Worm (Caenorhabditis elegans) whole organism, L1 larva: ENCODE data around the gene srg-56.

Experiments used
- ama-1 ChIP-seq: fragments of 150-350 bp; optimal IDR thresholded peaks from 2 replicates; lab custom pipeline; 2014
- blmp-1 ChIP-seq: fragments of 150-350 bp; optimal IDR thresholded peaks from 2 replicates; lab custom pipeline; 2014; ENCODE audit warnings: missing biosample characterization, missing genetic modification characterization

DNA sequence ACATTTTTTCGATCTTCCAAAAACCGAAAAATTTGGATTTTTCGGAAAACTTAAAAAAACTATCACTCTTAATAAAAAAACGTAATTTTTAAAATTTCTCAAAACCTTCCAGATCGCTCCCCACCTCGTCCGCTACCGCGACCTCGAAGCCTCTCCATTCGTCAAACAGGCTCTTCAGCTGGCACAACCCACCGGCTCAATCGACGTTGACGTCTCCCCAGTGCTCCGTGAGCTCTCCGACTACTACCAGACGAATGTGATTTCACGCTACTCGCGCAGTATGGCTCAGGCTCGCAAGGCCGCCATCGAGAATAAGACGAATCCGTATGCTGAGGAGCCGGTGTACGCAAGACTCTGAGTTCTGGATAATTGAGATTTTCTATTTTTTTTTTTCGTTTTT lies 31.7 kb downstream of the srg-56 start:
- no peak for TF ChIP-seq ama-1
- no peak for TF ChIP-seq blmp-1
